Worm (Caenorhabditis elegans) whole organism, late embryonic: ENCODE measurements around the gene Y57E12AR.1.

Experiments
- ama-1 ChIP-seq: fragments of 150-350 bp; optimal IDR thresholded peaks from 2 replicates; lab custom pipeline; 2014
- pros-1 ChIP-seq: fragments of 150-350 bp; optimal IDR thresholded peaks from 2 replicates; lab custom pipeline; 2014; ENCODE audit warnings: missing biosample characterization, missing genetic modification reagents, missing genetic modification characterization
- unc-86 ChIP-seq: sonication (generic microtip); optimal IDR thresholded peaks from 2 replicates; lab custom pipeline; 2016; ENCODE audit warnings: missing genetic modification characterization, missing compliant biosample characterization

DNA sequence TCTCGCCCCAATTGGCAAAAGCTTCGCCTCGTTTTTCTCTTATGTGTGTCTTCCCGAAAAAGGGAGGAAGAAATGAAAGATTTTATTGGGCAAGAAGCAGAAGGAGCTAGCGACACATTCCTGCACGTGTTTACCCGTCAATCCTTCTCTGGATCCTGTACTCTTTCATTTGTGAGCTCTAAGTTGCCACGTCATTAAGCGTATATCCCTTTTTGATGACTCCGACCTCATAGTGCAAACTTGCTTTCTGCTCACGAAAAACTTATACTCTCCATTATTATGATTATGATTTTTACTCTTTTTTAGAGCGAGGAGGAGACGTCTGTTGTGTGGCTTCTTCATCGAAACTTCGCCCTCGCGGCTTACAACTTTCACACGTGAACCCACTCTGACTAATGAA is 7.2 kb upstream of the Y57E12AR.1 start, which contains the start of gene F27B10.1:
- TF ChIP-seq pros-1 (tag; lab: Kevin White, UChicago) (no peak), unc-86 (tag; lab: Kevin White, UChicago) (no peak), ama-1 (lab: Kevin White, UChicago) (no peak)
